Worm (Caenorhabditis elegans) whole organism, midembryonic: ENCODE data around the gene slc-25A26.

Experiments
- T22C8.4 ChIP-seq: fragments of 200-800 bp; sonication (Bioruptor generic); IDR thresholded peaks from 2 replicates; pipeline ENCODE4 v1.3.6; 2022; ENCODE audit warnings: missing genetic modification characterization, missing compliant biosample characterization
- cog-1 ChIP-seq: sonication (generic microtip); optimal IDR thresholded peaks from 2 replicates; lab custom pipeline; 2016; ENCODE audit warnings: missing genetic modification characterization, missing compliant biosample characterization
- flt-1 ChIP-seq: fragments of 200-800 bp; sonication (Bioruptor generic); IDR thresholded peaks from 2 replicates; pipeline ENCODE4 v1.3.6; 2022; ENCODE audit warnings: missing genetic modification characterization, missing compliant biosample characterization
- klf-2 ChIP-seq: fragments of 200-800 bp; sonication (Bioruptor generic); conservative IDR thresholded peaks from 2 replicates; pipeline ENCODE4 v1.3.6; 2022; ENCODE audit warnings: missing genetic modification reagents, missing genetic modification characterization, missing compliant biosample characterization
- med-1 ChIP-seq: sonication (generic microtip); optimal IDR thresholded peaks from 2 replicates; lab custom pipeline; 2017; ENCODE audit warnings: missing genetic modification characterization, mild to moderate bottlenecking, missing compliant biosample characterization, antibody characterized with exemption, missing genetic modification reagents; ENCODE audit not compliant: insufficient read depth
- ref-1 ChIP-seq: fragments of 200-800 bp; sonication (Bioruptor generic); conservative IDR thresholded peaks from 2 replicates; pipeline ENCODE4 v1.3.6; 2022; ENCODE audit warnings: missing genetic modification reagents, missing genetic modification characterization, missing compliant biosample characterization
- tab-1 ChIP-seq: fragments of 200-800 bp; sonication (Bioruptor generic); IDR thresholded peaks from 2 replicates; pipeline ENCODE4 v1.3.6; 2022; ENCODE audit warnings: missing genetic modification characterization, missing compliant biosample characterization
- ztf-23 ChIP-seq: fragments of 200-800 bp; sonication (Bioruptor generic); IDR thresholded peaks from 2 replicates; pipeline ENCODE4 v1.3.6; 2022; ENCODE audit warnings: missing genetic modification reagents, missing genetic modification characterization, missing compliant biosample characterization
- ztf-29 ChIP-seq: fragments of 200-800 bp; sonication (Bioruptor generic); IDR thresholded peaks from 2 replicates; pipeline ENCODE4 v1.3.6; 2022; ENCODE audit warnings: missing genetic modification reagents, missing genetic modification characterization, missing compliant biosample characterization

Gene slc-25A26

ce11 chrIV:8979695-8980094 is 49.5 kb downstream of the slc-25A26 start, which contains the start of gene col-119:
TSS of gene col-119 (minus strand) at chrIV:8979795.
- no peak for TF ChIP-seq klf-2 (GFP tag; lab: Robert Waterston, UW)
- TF ChIP-seq cog-1 (tag; lab: Kevin White, UChicago) = no peak
- TF ChIP-seq ztf-23 (GFP tag; lab: Robert Waterston, UW) = no peak
- TF ChIP-seq ref-1 = no peak
- TF ChIP-seq flt-1 (GFP tag; lab: Robert Waterston, UW) = no peak
- TF ChIP-seq med-1 = no peak
- no peak for TF ChIP-seq T22C8.4 (GFP tag; lab: Robert Waterston, UW)
- TF ChIP-seq tab-1 (GFP tag; lab: Robert Waterston, UW) = no peak
- no peak for TF ChIP-seq ztf-29 (GFP tag; lab: Robert Waterston, UW)
